Worm (Caenorhabditis elegans) whole organism, L1 larva: ENCODE data around the gene pro-1.

Source experiments
- F16B12.6 ChIP-seq: fragments of 150-350 bp; optimal IDR thresholded peaks from 2 replicates; lab custom pipeline; 2014; ENCODE audit warnings: missing biosample characterization, missing genetic modification characterization
- aly-2 ChIP-seq: fragments of 150-350 bp; optimal IDR thresholded peaks from 2 replicates; lab custom pipeline; 2014; ENCODE audit warnings: missing biosample characterization, missing genetic modification characterization
- ama-1 ChIP-seq: fragments of 150-350 bp; optimal IDR thresholded peaks from 2 replicates; lab custom pipeline; 2014
- lin-13 ChIP-seq: fragments of 150-350 bp; optimal IDR thresholded peaks from 2 replicates; lab custom pipeline; 2014; ENCODE audit warnings: missing biosample characterization, missing genetic modification reagents, missing genetic modification characterization
- lir-3 ChIP-seq: sonication (generic microtip); optimal IDR thresholded peaks from 2 replicates; lab custom pipeline; 2016; ENCODE audit warnings: mild to moderate bottlenecking, missing genetic modification characterization, moderate library complexity, missing compliant biosample characterization; ENCODE audit not compliant: poor library complexity
- lsy-2 ChIP-seq, 2 experiments: fragments of 150-350 bp; optimal IDR thresholded peaks; 2 replicates each; lab custom pipeline; 2014; ENCODE audit warnings: missing biosample characterization in 2 of 2, missing genetic modification characterization in 2 of 2
- nhr-12 ChIP-seq: sonication (generic microtip); optimal IDR thresholded peaks from 2 replicates; lab custom pipeline; 2017; ENCODE audit warnings: missing biosample characterization, missing genetic modification characterization
- nhr-76 ChIP-seq: sonication (generic microtip); optimal IDR thresholded peaks from 2 replicates; lab custom pipeline; 2017; ENCODE audit warnings: missing biosample characterization, missing genetic modification characterization
- nhr-77 ChIP-seq: fragments of 150-350 bp; optimal IDR thresholded peaks from 2 replicates; lab custom pipeline; 2014; ENCODE audit warnings: missing biosample characterization, missing genetic modification characterization
- pag-3 ChIP-seq: sonication (generic microtip); optimal IDR thresholded peaks from 2 replicates; lab custom pipeline; 2017; ENCODE audit warnings: missing genetic modification characterization, mild to moderate bottlenecking, missing compliant biosample characterization, antibody characterized with exemption, borderline replicate concordance; ENCODE audit not compliant: insufficient read depth
- pax-3 ChIP-seq: fragments of 200-800 bp; sonication (Bioruptor generic); optimal IDR thresholded peaks from 2 replicates; lab custom pipeline; 2018; ENCODE audit warnings: mild to moderate bottlenecking, missing genetic modification characterization, moderate library complexity, missing compliant biosample characterization
- sox-4 ChIP-seq: sonication (generic microtip); optimal IDR thresholded peaks from 2 replicates; lab custom pipeline; 2016; ENCODE audit warnings: missing genetic modification characterization, missing compliant biosample characterization
- unc-130 ChIP-seq: fragments of 150-350 bp; optimal IDR thresholded peaks from 2 replicates; lab custom pipeline; 2017; ENCODE audit warnings: missing biosample characterization, missing genetic modification characterization, inconsistent platforms
- unc-30 ChIP-seq: sonication (generic microtip); optimal IDR thresholded peaks from 2 replicates; lab custom pipeline; 2017; ENCODE audit warnings: missing biosample characterization, missing genetic modification characterization

DNA sequence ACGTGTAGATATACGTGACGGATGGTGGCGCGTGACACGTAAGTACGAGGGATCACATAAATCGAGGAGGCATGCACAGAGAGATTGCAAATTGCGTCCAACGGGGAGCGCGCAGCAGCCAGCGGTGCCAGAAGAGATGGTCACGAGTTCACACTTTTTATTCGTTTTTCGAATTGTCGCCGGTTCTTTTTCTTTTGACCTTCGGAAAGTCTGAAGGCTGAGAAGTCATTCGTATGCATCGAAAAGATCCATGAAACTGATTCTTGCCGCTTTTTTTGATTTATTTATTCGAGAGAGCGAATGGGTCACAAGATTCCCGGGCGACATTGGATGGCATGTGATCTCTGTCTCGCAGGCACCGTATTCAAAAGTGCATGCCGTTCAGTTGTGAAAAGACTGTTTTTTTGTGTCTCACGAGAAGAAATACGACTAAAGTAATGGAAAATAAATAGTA lies 17.2 kb upstream of the pro-1 start:
- TF ChIP-seq unc-30 (tag; lab: Kevin White, UChicago): no peak
- no peak for TF ChIP-seq nhr-12
- peak; percentile 31 for TF ChIP-seq unc-130
- peak; percentile 78 for TF ChIP-seq lir-3 (tag; lab: Kevin White, UChicago)
- no peak for TF ChIP-seq pag-3 (tag; lab: Kevin White, UChicago)
- TF ChIP-seq F16B12.6 (tag; lab: Kevin White, UChicago): no peak
- TF ChIP-seq lin-13: peak; percentile 62
- TF ChIP-seq pax-3 (tag; lab: Kevin White, UChicago): peak; percentile 77
- no peak for TF ChIP-seq nhr-77 (tag; lab: Kevin White, UChicago)
- no peak for TF ChIP-seq nhr-76 (tag; lab: Kevin White, UChicago)
- TF ChIP-seq sox-4 (tag; lab: Kevin White, UChicago): peak; percentile 70
- peak; percentile 58 for TF ChIP-seq ama-1 (lab: Kevin White, UChicago)
- TF ChIP-seq aly-2 (tag; lab: Kevin White, UChicago): no peak
- TF ChIP-seq lsy-2 (tag; optimal IDR thresholded peaks at IDR 0.05; lab: Kevin White, UChicago): peak; percentile 67 to 68
